Fruit fly (Drosophila melanogaster) whole organism, prepupa: ENCODE measurements around the gene Sdic3.
A peak's percentile ranks its signal among the peaks of the same experiment; 100 is the strongest.

Source experiments
- CG10631 ChIP-seq: fragments of 200-800 bp; sonication (Bioruptor generic); optimal IDR thresholded peaks from 2 replicates; lab custom pipeline; 2016; ENCODE audit warnings: missing biosample characterization, missing genetic modification characterization
- CG10669 ChIP-seq: fragments of 200-800 bp; sonication (Bioruptor generic); optimal IDR thresholded peaks from 3 replicates; lab custom pipeline; 2018; ENCODE audit warnings: missing biosample characterization, mild to moderate bottlenecking, missing genetic modification characterization, moderate library complexity
- CG11762 ChIP-seq: fragments of 200-800 bp; sonication (Bioruptor generic); optimal IDR thresholded peaks from 3 replicates; lab custom pipeline; 2016; ENCODE audit warnings: missing biosample characterization, missing genetic modification characterization; ENCODE audit not compliant: insufficient read depth
- CG15336 ChIP-seq: fragments of 200-800 bp; sonication (Bioruptor generic); IDR thresholded peaks from 2 replicates; pipeline ENCODE4 v1.3.6; 2022; ENCODE audit warnings: missing biosample characterization, missing genetic modification characterization
- CG1621 ChIP-seq: fragments of 200-800 bp; sonication (Bioruptor generic); optimal IDR thresholded peaks from 3 replicates; lab custom pipeline; 2018; ENCODE audit warnings: missing biosample characterization, mild to moderate bottlenecking, missing genetic modification characterization
- CG3032 ChIP-seq: fragments of 200-800 bp; optimal IDR thresholded peaks from 2 replicates; lab custom pipeline; 2019; ENCODE audit warnings: missing biosample characterization, mild to moderate bottlenecking, missing genetic modification characterization, moderate library complexity
- CG34406 ChIP-seq: fragments of 200-800 bp; sonication (Bioruptor generic); optimal IDR thresholded peaks from 3 replicates; lab custom pipeline; 2016; ENCODE audit warnings: missing biosample characterization, missing genetic modification characterization
- CG3919 ChIP-seq: fragments of 200-800 bp; sonication (Bioruptor generic); optimal IDR thresholded peaks from 3 replicates; lab custom pipeline; 2016; ENCODE audit warnings: missing biosample characterization, missing genetic modification characterization
- CG6163 ChIP-seq: fragments of 200-800 bp; sonication (Bioruptor generic); IDR thresholded peaks from 3 replicates; pipeline ENCODE4 v1.3.6; 2022; ENCODE audit warnings: missing biosample characterization, missing genetic modification characterization
- CG6276 ChIP-seq: fragments of 200-800 bp; sonication (Bioruptor generic); optimal IDR thresholded peaks from 2 replicates; lab custom pipeline; 2017; ENCODE audit warnings: missing biosample characterization, mild to moderate bottlenecking, missing genetic modification characterization
- CG6808 ChIP-seq: fragments of 200-800 bp; sonication (Bioruptor generic); optimal IDR thresholded peaks from 3 replicates; lab custom pipeline; 2017; ENCODE audit warnings: missing biosample characterization, missing genetic modification characterization, mild to moderate bottlenecking, moderate library complexity, missing genetic modification reagents
- CG6854 ChIP-seq: fragments of 200-800 bp; sonication (Bioruptor generic); optimal IDR thresholded peaks from 2 replicates; lab custom pipeline; 2017; ENCODE audit warnings: missing biosample characterization, mild to moderate bottlenecking, missing genetic modification characterization
- CG7368 ChIP-seq: fragments of 200-800 bp; sonication (Bioruptor generic); optimal IDR thresholded peaks from 3 replicates; lab custom pipeline; 2016; ENCODE audit warnings: missing biosample characterization, missing genetic modification characterization
- CG8119 ChIP-seq: fragments of 200-800 bp; sonication (Bioruptor generic); IDR thresholded peaks from 3 replicates; pipeline ENCODE4 v1.3.6; 2022; ENCODE audit warnings: missing biosample characterization, missing genetic modification characterization
- CG8319 ChIP-seq: fragments of 200-800 bp; sonication (Bioruptor generic); optimal IDR thresholded peaks from 3 replicates; lab custom pipeline; 2016; ENCODE audit warnings: missing biosample characterization, missing genetic modification characterization
- CG8632 ChIP-seq: fragments of 200-800 bp; sonication (Bioruptor generic); optimal IDR thresholded peaks from 3 replicates; lab custom pipeline; 2016; ENCODE audit warnings: missing biosample characterization, missing genetic modification characterization
- CG9139 ChIP-seq: fragments of 200-800 bp; sonication (Bioruptor generic); optimal IDR thresholded peaks from 3 replicates; lab custom pipeline; 2017; ENCODE audit warnings: missing biosample characterization, mild to moderate bottlenecking, missing genetic modification characterization
- Eip75B ChIP-seq: fragments of 200-800 bp; sonication (Bioruptor generic); optimal IDR thresholded peaks from 3 replicates; lab custom pipeline; 2016; ENCODE audit warnings: missing biosample characterization, missing genetic modification characterization
- Eip78C ChIP-seq: fragments of 200-800 bp; sonication (Bioruptor generic); peaks from one replicate; lab custom pipeline; 2016; ENCODE audit warnings: missing biosample characterization, missing genetic modification characterization
- Eip93F ChIP-seq: fragments of 200-800 bp; sonication (Bioruptor generic); optimal IDR thresholded peaks from 2 replicates; lab custom pipeline; 2016; ENCODE audit warnings: missing biosample characterization, mild to moderate bottlenecking, missing genetic modification characterization
- Ets21C ChIP-seq: fragments of 200-800 bp; sonication (Bioruptor generic); optimal IDR thresholded peaks from 3 replicates; lab custom pipeline; 2016; ENCODE audit warnings: missing biosample characterization, missing genetic modification characterization
- Ets96B ChIP-seq: fragments of 200-800 bp; optimal IDR thresholded peaks from 2 replicates; lab custom pipeline; 2019; ENCODE audit warnings: missing biosample characterization, mild to moderate bottlenecking, missing genetic modification characterization, moderate library complexity
- Gug ChIP-seq: fragments of 200-800 bp; sonication (Bioruptor generic); IDR thresholded peaks from 2 replicates; pipeline ENCODE4 v1.3.6; 2022; ENCODE audit warnings: missing biosample characterization, missing genetic modification characterization
- Hr39 ChIP-seq: fragments of 200-800 bp; sonication (Bioruptor generic); optimal IDR thresholded peaks from 2 replicates; lab custom pipeline; 2016; ENCODE audit warnings: missing biosample characterization, missing genetic modification characterization
- Hr4 ChIP-seq: fragments of 200-800 bp; sonication (Bioruptor generic); optimal IDR thresholded peaks from 3 replicates; lab custom pipeline; 2016; ENCODE audit warnings: missing biosample characterization, missing genetic modification characterization
- Lpt ChIP-seq: fragments of 200-800 bp; sonication (Bioruptor generic); optimal IDR thresholded peaks from 3 replicates; lab custom pipeline; 2016; ENCODE audit warnings: missing biosample characterization, missing genetic modification characterization
- Smox ChIP-seq: fragments of 200-800 bp; sonication (Bioruptor generic); optimal IDR thresholded peaks from 3 replicates; lab custom pipeline; 2016; ENCODE audit warnings: missing biosample characterization, missing genetic modification characterization
- Sox15 ChIP-seq: fragments of 200-800 bp; sonication (Bioruptor generic); optimal IDR thresholded peaks from 3 replicates; lab custom pipeline; 2016; ENCODE audit warnings: missing biosample characterization, missing genetic modification characterization
- dac ChIP-seq: fragments of 200-800 bp; sonication (Bioruptor generic); optimal IDR thresholded peaks from 2 replicates; lab custom pipeline; 2017; ENCODE audit warnings: missing biosample characterization, mild to moderate bottlenecking, missing genetic modification characterization
- dsx ChIP-seq: fragments of 200-800 bp; optimal IDR thresholded peaks from 3 replicates; lab custom pipeline; 2019; ENCODE audit warnings: missing biosample characterization, mild to moderate bottlenecking, missing genetic modification characterization, moderate library complexity; ENCODE audit not compliant: poor library complexity, severe bottlenecking
- fd59A ChIP-seq: fragments of 200-800 bp; sonication (Bioruptor generic); optimal IDR thresholded peaks from 2 replicates; lab custom pipeline; 2017; ENCODE audit warnings: missing biosample characterization, mild to moderate bottlenecking, missing genetic modification characterization, missing genetic modification reagents
- fd85E ChIP-seq: fragments of 200-800 bp; sonication (Bioruptor generic); optimal IDR thresholded peaks from 3 replicates; lab custom pipeline; 2016; ENCODE audit warnings: missing biosample characterization, missing genetic modification characterization
- fkh ChIP-seq: fragments of 200-800 bp; sonication (Bioruptor generic); optimal IDR thresholded peaks from 3 replicates; lab custom pipeline; 2017; ENCODE audit warnings: missing biosample characterization, mild to moderate bottlenecking, missing genetic modification characterization, moderate library complexity
- lz ChIP-seq: fragments of 200-800 bp; sonication (Bioruptor generic); optimal IDR thresholded peaks from 3 replicates; lab custom pipeline; 2016; ENCODE audit warnings: missing biosample characterization, missing genetic modification characterization
- net ChIP-seq: fragments of 200-800 bp; sonication (Bioruptor generic); optimal IDR thresholded peaks from 3 replicates; lab custom pipeline; 2016; ENCODE audit warnings: missing biosample characterization, missing genetic modification characterization
- pdm3 ChIP-seq: fragments of 200-800 bp; sonication (Bioruptor generic); optimal IDR thresholded peaks from 3 replicates; lab custom pipeline; 2016; ENCODE audit warnings: missing biosample characterization, missing genetic modification characterization
- salr ChIP-seq, 2 experiments: fragments of 200-800 bp; sonication (Bioruptor generic); optimal IDR thresholded peaks; 3 replicates each; lab custom pipeline; 2016 to 2018; ENCODE audit warnings: missing biosample characterization in 2 of 2, missing genetic modification characterization in 2 of 2, mild to moderate bottlenecking in 1 of 2
- spab ChIP-seq: fragments of 200-800 bp; sonication (Bioruptor generic); optimal IDR thresholded peaks from 2 replicates; lab custom pipeline; 2017; ENCODE audit warnings: missing biosample characterization, mild to moderate bottlenecking, missing genetic modification characterization, missing genetic modification reagents
- ss ChIP-seq, 2 experiments: fragments of 200-800 bp; sonication (Bioruptor generic); optimal IDR thresholded peaks; 2 replicates in 1 of 2; 3 replicates in 1 of 2; lab custom pipeline; 2017 to 2018; ENCODE audit warnings: mild to moderate bottlenecking in 2 of 2, missing biosample characterization in 2 of 2, missing genetic modification characterization in 2 of 2, moderate library complexity in 1 of 2
- svp ChIP-seq: fragments of 200-800 bp; sonication (Bioruptor generic); peaks from one replicate; lab custom pipeline; 2016; ENCODE audit warnings: missing biosample characterization, missing genetic modification characterization

The Sdic3 gene

DNA sequence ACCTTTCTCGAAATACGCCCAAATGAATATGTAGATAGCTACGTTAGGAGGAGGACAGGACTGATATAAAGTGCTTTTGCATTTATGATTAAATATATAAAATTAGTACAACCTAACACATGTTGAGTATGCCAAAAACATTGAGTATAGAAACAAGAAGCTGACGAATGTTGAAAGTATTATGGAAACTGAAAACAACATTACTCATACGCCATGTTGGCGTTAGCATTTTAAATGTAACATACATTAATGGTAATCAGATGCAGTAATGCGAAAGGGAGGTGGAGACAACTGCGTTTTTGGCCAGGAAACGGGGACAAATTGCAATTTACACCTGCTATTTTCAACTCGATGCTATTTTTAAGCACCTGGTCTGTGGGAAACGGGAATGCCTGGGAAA lies 35.5 kb downstream of the Sdic3 start:
- TF ChIP-seq Gug (GFP tag; lab: Robert Waterston, UW) (no peak), Hr4 (GFP tag; lab: Kevin White, UChicago) (no peak), ss (GFP tag; optimal IDR thresholded peaks at IDR 0.05; lab: Kevin White, UChicago) (no peak), Eip78C (GFP tag; lab: Kevin White, UChicago) (no peak), fd59A (no peak), dsx (GFP tag; lab: Kevin White, UChicago) (no peak), CG8319 (GFP tag; lab: Kevin White, UChicago) (no peak), Smox (no peak), Eip93F (GFP tag; lab: Kevin White, UChicago) (no peak)

DNA sequence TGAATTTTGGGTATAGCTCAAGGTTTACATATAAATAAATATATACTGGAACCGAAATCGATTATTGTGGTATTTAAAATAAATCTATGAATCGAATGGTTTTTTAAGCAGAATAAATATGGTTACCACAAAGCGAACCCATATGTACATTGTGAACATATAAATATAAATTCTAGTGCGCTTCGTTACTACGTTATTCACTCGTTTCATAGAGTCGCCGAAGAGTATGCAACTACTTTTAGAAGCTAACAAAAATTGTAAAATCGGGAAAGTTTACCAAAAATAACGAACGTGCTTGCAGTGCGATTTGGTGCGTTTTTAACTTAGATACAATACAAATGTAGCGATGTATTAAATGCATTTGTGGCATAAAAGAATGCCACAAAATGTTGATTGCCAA lies 38.1 kb downstream of the Sdic3 start:
- TF ChIP-seq svp (GFP tag; lab: Kevin White, UChicago) (no peak), salr (GFP tag; optimal IDR thresholded peaks at IDR 0.05; lab: Kevin White, UChicago) (no peak), CG7368 (GFP tag; lab: Kevin White, UChicago) (no peak), Sox15 (GFP tag; lab: Kevin White, UChicago) (no peak), CG15336 (no peak), CG3919 (GFP tag; lab: Kevin White, UChicago) (no peak), lz (GFP tag; lab: Kevin White, UChicago) (no peak), Lpt (GFP tag; lab: Kevin White, UChicago) (no peak), CG8119 (GFP tag; lab: Robert Waterston, UW) (no peak), Smox (no peak), CG6808 (GFP tag; lab: Kevin White, UChicago) (no peak), CG6276 (GFP tag; lab: Kevin White, UChicago) (no peak), Eip75B (GFP tag; lab: Kevin White, UChicago) (no peak), CG10669 (GFP tag; lab: Kevin White, UChicago) (no peak), dac (no peak)

DNA sequence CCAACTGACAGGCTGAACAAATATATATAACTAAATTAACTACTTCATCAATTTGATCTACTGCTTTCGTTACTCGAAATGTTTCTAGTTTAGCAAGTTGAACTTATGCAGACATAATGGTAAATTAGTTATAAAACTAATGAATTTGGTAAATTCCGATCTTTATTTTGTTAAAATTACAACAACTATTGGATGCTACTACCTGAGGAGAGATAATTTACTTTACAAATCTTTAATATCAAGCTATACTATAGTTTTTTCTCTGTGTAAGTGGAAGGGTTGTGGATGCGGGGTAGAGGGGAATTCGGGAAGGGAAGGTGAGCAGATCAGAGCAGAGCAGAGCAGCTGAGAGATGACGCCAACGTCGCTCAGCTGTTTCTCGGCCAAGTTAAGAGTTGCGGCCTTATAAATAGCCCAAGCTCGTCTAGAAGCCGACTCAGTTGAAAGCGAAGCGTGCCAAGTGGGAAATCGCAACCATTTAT lies 46.3 kb downstream of the Sdic3 start, which contains the start of gene aspr:
Gene aspr (plus strand): TSS at position 432 of the 482 bp plus-strand sequence.
- TF ChIP-seq pdm3 (GFP tag; lab: Kevin White, UChicago) (peak; percentile 23), lz (GFP tag; lab: Kevin White, UChicago) (no peak), net (peak; percentile 10), dac (no peak), CG8632 (no peak), Eip75B (GFP tag; lab: Kevin White, UChicago) (peak; percentile 35), CG1621 (tag; lab: Kevin White, UChicago) (peak; percentile 19), Eip78C (GFP tag; lab: Kevin White, UChicago) (peak; percentile 67), fkh (GFP tag; lab: Kevin White, UChicago) (peak; percentile 25), CG3919 (GFP tag; lab: Kevin White, UChicago) (peak; percentile 48), CG15336 (no peak), spab (GFP tag; lab: Kevin White, UChicago) (peak; percentile 25), CG3032 (tag; lab: Kevin White, UChicago) (peak; percentile 58), fd59A (peak; percentile 15), dsx (GFP tag; lab: Kevin White, UChicago) (peak; percentile 7), CG6808 (GFP tag; lab: Kevin White, UChicago) (peak; percentile 46), CG8119 (GFP tag; lab: Robert Waterston, UW) (no peak), Ets21C (GFP tag; lab: Kevin White, UChicago) (no peak), CG6854 (GFP tag; lab: Kevin White, UChicago) (no peak), CG9139 (no peak), fd85E (GFP tag; lab: Kevin White, UChicago) (no peak), CG6163 (GFP tag; lab: Robert Waterston, UW) (no peak), CG6276 (GFP tag; lab: Kevin White, UChicago) (no peak), CG10631 (GFP tag; lab: Kevin White, UChicago) (peak; percentile 43), CG34406 (GFP tag; lab: Kevin White, UChicago) (no peak), Ets96B (tag; lab: Kevin White, UChicago) (peak; percentile 49), Hr39 (GFP tag; lab: Kevin White, UChicago) (no peak), CG11762 (no peak), CG8319 (GFP tag; lab: Kevin White, UChicago) (no peak), CG10669 (GFP tag; lab: Kevin White, UChicago) (peak; percentile 52)
